Fruit fly (Drosophila melanogaster) S2 (cell line): ENCODE data around the gene Agpat1.
A peak's percentile ranks its signal among the peaks of the same experiment; 100 is the strongest.

Experiments
- CG8478 ChIP-seq: fragments of >200 bp; optimal IDR thresholded peaks from 2 replicates; lab custom pipeline; 2018
- CTCF ChIP-seq, 2 experiments: fragments of >200 bp; optimal IDR thresholded peaks; 2 replicates each; lab custom pipeline; 2018

The Agpat1 gene

dm6 chrX:12747746-12748710 is 17.0 kb upstream of the Agpat1 start:
- TF ChIP-seq CG8478 (lab: Kevin White, UChicago) (no peak), CTCF (optimal IDR thresholded peaks at IDR 0.05; lab: Kevin White, UChicago) (no peak)

dm6 chrX:12748967-12749366 is 16.1 kb upstream of the Agpat1 start:
- TF ChIP-seq CG8478 (lab: Kevin White, UChicago) (no peak), CTCF (optimal IDR thresholded peaks at IDR 0.05; lab: Kevin White, UChicago) (no peak)

dm6 chrX:12749891-12750581 is 15.0 kb upstream of the Agpat1 start:
- TF ChIP-seq CG8478 (lab: Kevin White, UChicago) (no peak), CTCF (optimal IDR thresholded peaks at IDR 0.05; lab: Kevin White, UChicago) (no peak)

DNA sequence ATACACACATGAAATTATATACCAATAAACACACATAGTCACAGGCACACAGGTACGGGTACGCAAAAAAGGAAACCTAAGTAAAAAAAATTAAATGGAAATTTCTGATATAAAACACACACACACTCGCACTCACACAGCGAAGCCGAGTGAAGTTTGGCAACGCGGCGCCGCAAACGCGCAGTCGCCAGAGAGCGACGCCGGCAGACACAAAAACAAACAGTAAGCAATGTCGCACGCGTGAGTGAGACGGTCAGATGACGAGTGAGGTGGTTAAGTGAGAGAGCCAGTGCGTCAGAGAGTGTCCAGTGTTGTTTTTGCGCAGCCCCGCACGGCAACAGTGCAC is 14.5 kb upstream of the Agpat1 start:
- TF ChIP-seq CG8478 (lab: Kevin White, UChicago), result peak; percentile 41
- no peak for TF ChIP-seq CTCF (optimal IDR thresholded peaks at IDR 0.05; lab: Kevin White, UChicago)

DNA sequence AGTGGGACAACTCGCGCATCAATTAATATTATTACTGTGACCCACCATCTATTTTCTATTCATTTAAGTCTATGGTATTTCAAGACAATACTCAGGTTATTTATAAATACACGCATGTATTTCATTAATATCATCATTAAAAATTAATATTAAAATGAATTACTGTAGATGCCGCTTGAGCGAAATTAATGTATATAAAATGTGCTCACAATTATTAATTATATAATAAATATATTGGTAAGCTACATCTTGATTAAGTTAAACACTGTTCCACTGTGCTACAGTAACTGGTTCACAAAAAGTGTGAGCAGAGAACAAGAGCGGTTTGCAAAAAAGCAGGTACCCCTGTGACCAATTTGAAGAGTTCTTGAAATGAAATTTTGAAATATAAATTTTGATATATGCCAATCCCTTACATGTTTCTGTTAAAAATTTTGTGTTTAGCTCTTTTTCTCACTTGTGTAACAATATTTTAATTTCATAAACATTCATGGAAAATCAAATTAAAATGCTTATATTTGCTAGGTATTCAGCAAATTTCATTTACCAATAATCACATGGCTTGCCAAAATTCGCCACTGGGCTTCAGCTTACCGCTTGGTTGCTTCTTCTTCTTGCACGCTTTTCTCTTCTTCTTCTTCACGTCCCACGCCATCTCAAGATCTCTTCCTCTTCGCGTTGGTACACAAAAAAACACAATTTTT is 14.0 kb upstream of the Agpat1 start:
- TF ChIP-seq CTCF (optimal IDR thresholded peaks at IDR 0.05; lab: Kevin White, UChicago) (no peak), CG8478 (lab: Kevin White, UChicago) (no peak)

dm6 chrX:12751786-12752187 is 13.3 kb upstream of the Agpat1 start:
- TF ChIP-seq CG8478 (lab: Kevin White, UChicago) (no peak), CTCF (optimal IDR thresholded peaks at IDR 0.05; lab: Kevin White, UChicago) (no peak)

dm6 chrX:12752196-12752595 is 12.9 kb upstream of the Agpat1 start:
- TF ChIP-seq CG8478 (lab: Kevin White, UChicago), result peak; percentile 63
- TF ChIP-seq CTCF (optimal IDR thresholded peaks at IDR 0.05; lab: Kevin White, UChicago), result no peak

dm6 chrX:12753602-12754347 is 11.3 kb upstream of the Agpat1 start:
- no peak for TF ChIP-seq CG8478 (lab: Kevin White, UChicago)
- TF ChIP-seq CTCF (optimal IDR thresholded peaks at IDR 0.05; lab: Kevin White, UChicago), result no peak

dm6 chrX:12754348-12754733 is 10.7 kb upstream of the Agpat1 start:
- TF ChIP-seq CTCF (optimal IDR thresholded peaks at IDR 0.05; lab: Kevin White, UChicago) (no peak), CG8478 (lab: Kevin White, UChicago) (no peak)

- no peak for TF ChIP-seq CG8478 (lab: Kevin White, UChicago)
- TF ChIP-seq CTCF (optimal IDR thresholded peaks at IDR 0.05; lab: Kevin White, UChicago), result no peak
Observed at dm6 chrX:12755017-12755563, 10.0 kb upstream of the Agpat1 start.

DNA sequence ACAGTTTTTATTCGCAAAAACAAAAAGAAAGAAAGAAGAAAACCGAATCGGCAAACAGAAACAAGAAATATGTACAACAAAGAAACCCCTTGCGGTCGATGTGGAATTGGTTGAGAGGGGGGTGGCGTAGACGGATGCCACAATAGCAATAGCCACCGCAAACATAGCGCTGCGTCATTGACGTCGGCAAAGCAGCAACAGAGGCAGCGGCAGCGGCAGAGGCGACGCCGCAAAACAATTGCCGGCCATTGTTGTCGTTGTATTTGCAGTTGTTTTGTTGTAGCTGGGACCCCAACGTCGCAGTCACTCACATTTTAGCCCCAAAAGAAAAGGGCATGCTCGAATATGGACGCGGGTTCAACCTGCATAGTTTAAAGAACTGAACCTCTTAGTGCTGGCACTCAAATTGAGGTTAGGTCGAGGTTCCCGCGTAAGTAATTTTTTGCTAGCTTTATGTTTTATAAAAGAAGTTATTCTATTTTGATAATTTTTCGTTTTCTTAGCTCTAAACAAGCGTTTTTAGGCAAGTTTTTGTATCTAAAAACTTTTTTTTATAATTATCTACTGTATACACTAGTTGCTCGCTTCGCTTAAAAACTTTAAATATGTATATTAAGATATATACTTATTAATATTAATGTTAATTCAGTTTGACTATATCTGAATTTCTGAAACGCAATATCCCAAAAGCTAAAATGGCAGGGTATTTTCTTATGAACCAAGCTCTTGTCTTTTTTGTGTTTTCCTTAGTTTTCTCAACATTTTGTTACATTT is 9.3 kb upstream of the Agpat1 start:
- TF ChIP-seq CTCF (optimal IDR thresholded peaks at IDR 0.05; lab: Kevin White, UChicago) (no peak), CG8478 (lab: Kevin White, UChicago) (no peak)

DNA sequence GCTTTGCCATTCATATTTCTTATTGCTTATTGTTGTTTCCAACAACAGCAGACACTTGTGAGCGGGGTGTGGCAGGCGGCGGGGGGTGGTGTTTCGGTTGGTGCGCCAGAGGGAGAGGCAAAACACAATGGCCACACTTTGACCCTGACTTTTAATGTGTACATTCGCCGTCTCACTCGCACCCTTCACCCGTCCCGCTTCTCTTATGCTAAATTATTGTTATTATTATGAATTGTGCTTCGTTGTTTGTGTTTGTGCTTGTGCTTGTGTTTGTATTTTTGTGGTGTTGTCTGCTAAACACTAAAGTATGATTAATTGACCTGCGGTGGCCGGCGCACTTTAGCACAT is 8.7 kb upstream of the Agpat1 start:
- TF ChIP-seq CG8478 (lab: Kevin White, UChicago) (no peak), CTCF (optimal IDR thresholded peaks at IDR 0.05; lab: Kevin White, UChicago) (no peak)

DNA sequence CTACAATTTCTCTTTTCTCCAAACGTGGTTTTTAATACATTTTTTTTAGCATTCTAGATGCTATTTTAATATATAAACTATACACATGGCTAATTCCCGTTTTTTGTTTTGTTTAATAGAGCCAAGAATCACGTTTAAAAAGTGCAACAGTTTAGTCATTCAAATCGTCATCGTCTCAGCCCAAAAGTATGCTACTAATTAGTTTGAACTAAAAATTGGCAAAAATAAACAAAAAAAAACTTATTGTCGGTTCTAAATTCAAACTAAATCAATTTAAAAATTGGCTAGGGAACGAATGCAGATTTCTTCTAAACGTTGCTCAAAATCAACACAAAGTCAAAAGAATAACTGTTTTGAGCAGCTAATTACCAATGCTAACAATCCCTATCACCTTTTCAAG is 8.0 kb upstream of the Agpat1 start:
- no peak for TF ChIP-seq CG8478 (lab: Kevin White, UChicago)
